Fruit fly (Drosophila melanogaster) whole organism, adult: ENCODE results near the gene CG14696.
A peak's percentile ranks its signal among the peaks of the same experiment; 100 is the strongest.

Experiments
- CG11617 ChIP-seq: fragments of 200-800 bp; sonication (Bioruptor generic); optimal IDR thresholded peaks from 2 replicates; lab custom pipeline; 2017; ENCODE audit warnings: mild to moderate bottlenecking, missing biosample characterization, missing genetic modification reagents, missing genetic modification characterization
- CG12768 ChIP-seq: fragments of 200-800 bp; sonication (Bioruptor generic); optimal IDR thresholded peaks from 2 replicates; lab custom pipeline; 2017; ENCODE audit warnings: missing biosample characterization, missing genetic modification characterization, mild to moderate bottlenecking, moderate library complexity, missing genetic modification reagents
- CG14711 ChIP-seq: fragments of 200-800 bp; sonication (Bioruptor generic); optimal IDR thresholded peaks from 2 replicates; lab custom pipeline; 2018; ENCODE audit warnings: missing biosample characterization, mild to moderate bottlenecking, missing genetic modification characterization, moderate library complexity
- CG1620 ChIP-seq: fragments of 200-800 bp; sonication (Bioruptor generic); optimal IDR thresholded peaks from 2 replicates; lab custom pipeline; 2016; ENCODE audit warnings: missing biosample characterization, missing genetic modification characterization
- CG33017 ChIP-seq: fragments of 200-800 bp; sonication (Bioruptor generic); optimal IDR thresholded peaks from 2 replicates; lab custom pipeline; 2018; ENCODE audit warnings: missing biosample characterization, mild to moderate bottlenecking, missing genetic modification characterization, moderate library complexity
- CG5204 ChIP-seq: fragments of 200-800 bp; sonication (Bioruptor generic); optimal IDR thresholded peaks from 2 replicates; lab custom pipeline; 2016; ENCODE audit warnings: missing biosample characterization, missing genetic modification characterization
- CG7045 ChIP-seq: fragments of 200-800 bp; sonication (Bioruptor generic); optimal IDR thresholded peaks from 2 replicates; lab custom pipeline; 2017; ENCODE audit warnings: missing biosample characterization, mild to moderate bottlenecking, missing genetic modification characterization
- CG7101 ChIP-seq: fragments of 200-800 bp; sonication (Bioruptor generic); optimal IDR thresholded peaks from 2 replicates; lab custom pipeline; 2018; ENCODE audit warnings: missing biosample characterization, mild to moderate bottlenecking, missing genetic modification characterization, moderate library complexity
- Clk ChIP-seq: fragments of 200-800 bp; sonication (Bioruptor generic); optimal IDR thresholded peaks from 2 replicates; lab custom pipeline; 2017; ENCODE audit warnings: missing biosample characterization, missing genetic modification characterization
- Crg-1 ChIP-seq: fragments of 200-800 bp; sonication (Bioruptor generic); optimal IDR thresholded peaks from 2 replicates; lab custom pipeline; 2016; ENCODE audit warnings: missing biosample characterization, missing genetic modification characterization
- Hr96 ChIP-seq: fragments of 200-800 bp; sonication (Bioruptor generic); optimal IDR thresholded peaks from 2 replicates; lab custom pipeline; 2016; ENCODE audit warnings: missing biosample characterization, missing genetic modification characterization
- Mnt ChIP-seq: fragments of 200-800 bp; sonication (Bioruptor generic); optimal IDR thresholded peaks from 2 replicates; lab custom pipeline; 2016; ENCODE audit warnings: missing biosample characterization, mild to moderate bottlenecking, missing genetic modification characterization
- bab1 ChIP-seq: fragments of 200-800 bp; sonication (Bioruptor generic); optimal IDR thresholded peaks from 3 replicates; lab custom pipeline; 2019; ENCODE audit warnings: missing biosample characterization, mild to moderate bottlenecking, missing genetic modification characterization, moderate library complexity
- cic ChIP-seq: fragments of 200-800 bp; sonication (Bioruptor generic); optimal IDR thresholded peaks from 2 replicates; lab custom pipeline; 2017; ENCODE audit warnings: missing biosample characterization, mild to moderate bottlenecking, missing genetic modification characterization, moderate library complexity
- cnc ChIP-seq, 2 experiments: fragments of >200 bp; optimal IDR thresholded peaks; 2 replicates each; lab custom pipeline; 2017
- kay ChIP-seq: fragments of 200-800 bp; sonication (Bioruptor generic); peaks from one replicate; lab custom pipeline; 2016; ENCODE audit warnings: missing biosample characterization, missing genetic modification characterization, borderline replicate concordance
- ovo ChIP-seq: fragments of 200-800 bp; sonication (Bioruptor generic); optimal IDR thresholded peaks from 2 replicates; lab custom pipeline; 2016; ENCODE audit warnings: missing biosample characterization, missing genetic modification characterization
- pad ChIP-seq: fragments of 200-800 bp; sonication (Bioruptor generic); optimal IDR thresholded peaks from 3 replicates; lab custom pipeline; 2017; ENCODE audit warnings: missing biosample characterization, missing genetic modification characterization, mild to moderate bottlenecking, moderate library complexity, missing genetic modification reagents
- tj ChIP-seq: fragments of 200-800 bp; sonication (Bioruptor generic); optimal IDR thresholded peaks from 3 replicates; lab custom pipeline; 2017; ENCODE audit warnings: missing biosample characterization, mild to moderate bottlenecking, missing genetic modification characterization, moderate library complexity
- toe ChIP-seq: fragments of 200-800 bp; sonication (Bioruptor generic); optimal IDR thresholded peaks from 2 replicates; lab custom pipeline; 2016; ENCODE audit warnings: missing biosample characterization, missing genetic modification characterization

CG14696 gene

DNA sequence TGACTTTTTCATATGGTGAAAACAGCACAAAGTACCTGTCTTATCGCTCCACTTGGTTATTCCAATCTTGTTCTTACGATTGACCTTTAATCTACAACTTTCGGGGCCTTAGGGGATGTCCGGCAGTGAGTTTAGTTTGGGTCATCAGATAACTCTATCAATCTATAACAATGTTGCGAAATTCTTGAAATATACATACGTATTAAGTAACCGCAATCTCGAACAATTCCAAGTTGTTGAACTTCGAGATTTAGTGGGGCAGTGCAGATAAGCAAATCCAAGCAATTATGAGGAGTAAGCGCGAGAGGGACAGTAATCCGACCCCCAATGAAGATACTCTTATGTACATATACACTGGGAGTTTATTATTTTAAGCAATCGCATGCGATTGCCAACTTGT lies 14.2 kb downstream of the CG14696 start:
- peak; percentile 8 for TF ChIP-seq tj (GFP tag; lab: Kevin White, UChicago)
- TF ChIP-seq CG1620 (GFP tag; lab: Kevin White, UChicago), result no peak
- peak; percentile 32 for TF ChIP-seq cic (GFP tag; lab: Kevin White, UChicago)
- no peak for TF ChIP-seq bab1
- TF ChIP-seq Hr96 (GFP tag; lab: Kevin White, UChicago), result no peak
- no peak for TF ChIP-seq Mnt (GFP tag; lab: Kevin White, UChicago)

DNA sequence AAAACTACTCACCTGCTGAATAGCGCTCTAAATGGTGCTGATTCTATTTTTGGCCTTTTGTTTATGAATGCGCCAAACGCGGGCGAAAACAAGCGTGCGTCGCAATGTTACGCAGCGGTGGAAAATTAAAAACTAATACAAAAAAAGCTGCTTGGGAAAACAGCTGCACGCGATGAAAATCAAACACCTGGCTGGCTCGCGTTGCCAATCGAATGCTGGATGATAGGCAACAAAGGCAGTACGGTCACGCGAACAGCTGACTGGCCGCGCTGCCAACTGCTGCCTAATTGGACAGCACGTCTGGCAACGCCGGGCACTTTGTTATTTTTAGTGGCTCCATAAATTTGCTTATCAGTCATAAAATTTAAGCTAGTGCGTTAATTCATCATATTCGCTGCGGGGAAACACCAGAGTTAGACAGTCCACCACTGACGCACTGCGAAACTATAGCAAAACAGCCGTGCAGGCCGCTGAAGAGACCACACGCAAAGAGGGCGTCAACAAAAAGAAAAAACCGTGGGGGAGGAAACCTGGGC lies 16.3 kb downstream of the CG14696 start, which contains the start of the genes SelR and Tsp86D:
Gene SelR, minus strand, starts transcription at position 216 of the 536 bp plus-strand sequence.
Gene Tsp86D, plus strand, starts transcription at position 282 of the 536 bp plus-strand sequence.
- TF ChIP-seq Mnt (GFP tag; lab: Kevin White, UChicago) (peak; percentile 69), CG7045 (GFP tag; lab: Kevin White, UChicago) (peak; percentile 54), pad (GFP tag; lab: Kevin White, UChicago) (peak; percentile 31), CG5204 (GFP tag; lab: Kevin White, UChicago) (no peak), CG33017 (peak; percentile 56), Hr96 (GFP tag; lab: Kevin White, UChicago) (no peak), ovo (GFP tag; lab: Kevin White, UChicago) (peak; percentile 6), Clk (GFP tag; lab: Kevin White, UChicago) (peak; percentile 37), CG11617 (GFP tag; lab: Kevin White, UChicago) (peak; percentile 61), CG12768 (GFP tag; lab: Kevin White, UChicago) (peak; percentile 54), cnc (optimal IDR thresholded peaks at IDR 0.05; lab: Kevin White, UChicago) (no peak), tj (GFP tag; lab: Kevin White, UChicago) (peak; percentile 90), cic (GFP tag; lab: Kevin White, UChicago) (peak; percentile 83), Crg-1 (GFP tag; lab: Kevin White, UChicago) (no peak), CG7101 (tag; lab: Kevin White, UChicago) (peak; percentile 53), bab1 (peak; percentile 69), CG1620 (GFP tag; lab: Kevin White, UChicago) (peak; percentile 16), toe (GFP tag; lab: Kevin White, UChicago) (no peak), CG14711 (tag; lab: Kevin White, UChicago) (peak; percentile 50), kay (GFP tag; lab: Kevin White, UChicago) (no peak)

DNA sequence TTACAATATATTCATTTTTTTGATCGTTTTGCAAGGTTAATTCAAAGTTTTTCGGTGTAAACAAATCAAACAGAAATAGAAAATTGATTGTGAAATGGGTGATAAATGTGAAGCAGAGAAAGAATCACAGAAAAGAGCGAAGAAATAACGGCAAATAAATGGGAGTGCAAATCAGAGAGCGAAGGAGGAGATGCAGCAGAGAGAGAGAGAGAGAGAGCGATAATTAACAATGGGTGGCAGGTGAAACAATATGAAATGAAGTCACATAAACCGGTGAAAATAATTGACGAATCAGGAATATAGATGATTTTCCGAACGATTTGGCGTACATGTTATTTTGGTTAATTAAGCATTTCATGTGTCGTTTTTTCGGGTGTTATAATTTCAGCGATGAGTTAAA lies 20.8 kb downstream of the CG14696 start:
- TF ChIP-seq CG7045 (GFP tag; lab: Kevin White, UChicago) (no peak), Hr96 (GFP tag; lab: Kevin White, UChicago) (no peak), Clk (GFP tag; lab: Kevin White, UChicago) (no peak), CG5204 (GFP tag; lab: Kevin White, UChicago) (no peak), CG11617 (GFP tag; lab: Kevin White, UChicago) (no peak), ovo (GFP tag; lab: Kevin White, UChicago) (peak; percentile 41), CG12768 (GFP tag; lab: Kevin White, UChicago) (no peak), tj (GFP tag; lab: Kevin White, UChicago) (no peak)

DNA sequence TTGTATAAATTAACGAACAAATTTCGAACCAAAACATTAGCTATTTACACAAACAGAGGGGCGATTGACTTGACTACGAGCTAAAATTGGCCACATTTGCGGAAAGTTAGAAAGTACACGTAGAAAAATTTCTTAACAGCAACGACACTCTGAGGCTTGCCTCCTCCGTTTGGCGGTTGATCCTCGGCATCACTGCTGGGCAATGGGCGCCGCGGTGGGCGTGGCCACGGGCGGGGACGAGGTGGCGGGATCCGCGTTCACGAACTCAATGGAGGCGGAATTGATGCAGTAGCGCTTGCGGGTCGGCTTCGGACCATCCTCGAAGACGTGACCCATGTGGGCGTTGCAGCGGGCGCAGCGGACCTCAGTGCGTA lies 21.4 kb downstream of the CG14696 start:
- TF ChIP-seq CG1620 (GFP tag; lab: Kevin White, UChicago) (peak; percentile 10), CG33017 (peak; percentile 6), Hr96 (GFP tag; lab: Kevin White, UChicago) (no peak), ovo (GFP tag; lab: Kevin White, UChicago) (no peak), CG7045 (GFP tag; lab: Kevin White, UChicago) (no peak)

DNA sequence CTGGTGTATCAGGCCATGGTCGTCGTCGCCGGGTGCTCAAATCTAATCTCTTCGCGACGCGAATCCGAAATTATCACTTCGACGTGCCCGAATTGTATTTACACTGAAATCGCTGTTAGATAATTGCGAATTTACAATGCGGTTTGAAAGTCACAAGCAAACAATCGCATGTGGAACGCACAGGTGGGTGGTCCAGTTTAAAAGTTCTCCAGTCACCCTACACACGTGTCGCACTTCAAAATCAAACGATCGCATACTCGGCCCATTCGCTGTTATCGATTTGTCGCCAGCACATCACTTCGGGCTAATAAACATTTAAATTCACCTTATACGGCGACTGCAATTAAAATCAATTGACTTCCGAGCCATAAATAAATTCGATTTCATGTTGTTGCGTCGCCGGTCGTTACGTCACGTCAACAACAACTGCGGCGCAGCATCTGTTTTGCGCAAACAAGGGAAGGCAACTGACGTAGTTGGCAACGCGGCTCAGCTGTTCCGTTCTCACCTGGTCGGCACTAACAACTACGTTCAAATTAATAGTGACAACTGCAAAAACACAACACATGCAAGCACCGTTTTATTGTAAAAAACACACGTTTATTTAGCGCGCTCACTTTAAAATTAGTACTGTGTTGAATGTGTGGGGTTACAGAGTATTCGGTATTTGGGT lies 21.9 kb downstream of the CG14696 start, which contains the start of gene CG6574:
Gene CG6574, minus strand, starts transcription at position 216 of the 673 bp plus-strand sequence.
- TF ChIP-seq kay (GFP tag; lab: Kevin White, UChicago) (no peak), CG7101 (tag; lab: Kevin White, UChicago) (no peak), CG7045 (GFP tag; lab: Kevin White, UChicago) (no peak), bab1 (peak; percentile 64), toe (GFP tag; lab: Kevin White, UChicago) (no peak), cnc (optimal IDR thresholded peaks at IDR 0.05; lab: Kevin White, UChicago) (no peak), Mnt (GFP tag; lab: Kevin White, UChicago) (peak; percentile 90), cic (GFP tag; lab: Kevin White, UChicago) (peak; percentile 87), CG11617 (GFP tag; lab: Kevin White, UChicago) (peak; percentile 54), Clk (GFP tag; lab: Kevin White, UChicago) (peak; percentile 18), CG5204 (GFP tag; lab: Kevin White, UChicago) (no peak), tj (GFP tag; lab: Kevin White, UChicago) (no peak), CG12768 (GFP tag; lab: Kevin White, UChicago) (peak; percentile 44), pad (GFP tag; lab: Kevin White, UChicago) (no peak), CG14711 (tag; lab: Kevin White, UChicago) (peak; percentile 5), CG33017 (no peak), Hr96 (GFP tag; lab: Kevin White, UChicago) (no peak), CG1620 (GFP tag; lab: Kevin White, UChicago) (no peak), Crg-1 (GFP tag; lab: Kevin White, UChicago) (no peak), ovo (GFP tag; lab: Kevin White, UChicago) (no peak)
